Fruit fly (Drosophila melanogaster) whole organism, embryonic: ENCODE results near the gene mRpL14.

Experiments used
- Aef1 ChIP-seq: fragments of 200-800 bp; sonication (Bioruptor generic); IDR thresholded peaks from 3 replicates; pipeline ENCODE4 v1.3.6; 2022; ENCODE audit warnings: missing biosample characterization, missing genetic modification characterization
- Atf3 ChIP-seq: fragments of 200-800 bp; sonication (Bioruptor generic); optimal IDR thresholded peaks from 3 replicates; lab custom pipeline; 2016; ENCODE audit warnings: missing biosample characterization, missing genetic modification characterization
- Awh ChIP-seq: fragments of 200-800 bp; sonication (Bioruptor generic); IDR thresholded peaks from 2 replicates; pipeline ENCODE4, ENCODE4 v1.3.6; 2022; ENCODE audit warnings: missing biosample characterization, missing genetic modification characterization
- BtbVII ChIP-seq: fragments of 200-800 bp; sonication (Bioruptor generic); optimal IDR thresholded peaks from 3 replicates; lab custom pipeline; 2017; ENCODE audit warnings: missing biosample characterization, mild to moderate bottlenecking, missing genetic modification characterization
- CG12219 ChIP-seq: fragments of 200-800 bp; sonication (Bioruptor generic); optimal IDR thresholded peaks from 3 replicates; lab custom pipeline; 2018; ENCODE audit warnings: missing biosample characterization, mild to moderate bottlenecking, missing genetic modification characterization
- CG12659 ChIP-seq: fragments of 200-800 bp; sonication (Bioruptor generic); optimal IDR thresholded peaks from 3 replicates; lab custom pipeline; 2017; ENCODE audit warnings: mild to moderate bottlenecking, missing biosample characterization, missing genetic modification reagents, missing genetic modification characterization
- CG12769 ChIP-seq: fragments of 200-800 bp; sonication (Bioruptor generic); optimal IDR thresholded peaks from 2 replicates; lab custom pipeline; 2019; ENCODE audit warnings: missing biosample characterization, mild to moderate bottlenecking, missing genetic modification characterization, moderate library complexity
- CG14965 ChIP-seq: fragments of 200-800 bp; sonication (Bioruptor generic); optimal IDR thresholded peaks from 2 replicates; lab custom pipeline; 2016; ENCODE audit warnings: missing biosample characterization, missing genetic modification characterization, borderline replicate concordance
- CG1529 ChIP-seq: fragments of 200-800 bp; sonication (Bioruptor generic); optimal IDR thresholded peaks from 3 replicates; lab custom pipeline; 2018; ENCODE audit warnings: missing biosample characterization, missing genetic modification characterization
- CG16863 ChIP-seq: fragments of 200-800 bp; sonication (Bioruptor generic); optimal IDR thresholded peaks from 3 replicates; lab custom pipeline; 2016; ENCODE audit warnings: missing biosample characterization, missing genetic modification characterization
- CG17829 ChIP-seq: fragments of 200-800 bp; optimal IDR thresholded peaks from 2 replicates; lab custom pipeline; 2019; ENCODE audit warnings: missing biosample characterization, mild to moderate bottlenecking, missing genetic modification characterization, moderate library complexity
- CG18476 ChIP-seq: fragments of 200-800 bp; sonication (Bioruptor generic); optimal IDR thresholded peaks from 2 replicates; lab custom pipeline; 2016; ENCODE audit warnings: missing biosample characterization, mild to moderate bottlenecking, missing genetic modification characterization
- CG2712 ChIP-seq: fragments of 200-800 bp; optimal IDR thresholded peaks from 3 replicates; lab custom pipeline; 2019; ENCODE audit warnings: missing biosample characterization, mild to moderate bottlenecking, missing genetic modification characterization, moderate library complexity
- CG2875 ChIP-seq: fragments of 200-800 bp; sonication (Bioruptor generic); optimal IDR thresholded peaks from 2 replicates; lab custom pipeline; 2017; ENCODE audit warnings: missing biosample characterization, mild to moderate bottlenecking, missing genetic modification characterization, missing genetic modification reagents
- CG33213 ChIP-seq: fragments of 200-800 bp; sonication (Bioruptor generic); optimal IDR thresholded peaks from 3 replicates; lab custom pipeline; 2016; ENCODE audit warnings: missing biosample characterization, missing genetic modification characterization
- CG34376 ChIP-seq: fragments of 200-800 bp; sonication (Bioruptor generic); optimal IDR thresholded peaks from 2 replicates; lab custom pipeline; 2018; ENCODE audit warnings: missing biosample characterization, mild to moderate bottlenecking, missing genetic modification characterization
- CG3847 ChIP-seq: fragments of 200-800 bp; sonication (Bioruptor generic); IDR thresholded peaks from 2 replicates; pipeline ENCODE4 v1.3.6; 2022; ENCODE audit warnings: missing biosample characterization, missing genetic modification characterization
- CG4730 ChIP-seq: fragments of 200-800 bp; sonication (Bioruptor generic); IDR thresholded peaks from 2 replicates; pipeline ENCODE4 v1.3.6; 2022; ENCODE audit warnings: missing biosample characterization, missing genetic modification characterization
- CG5180 ChIP-seq: fragments of 200-800 bp; sonication (Bioruptor generic); optimal IDR thresholded peaks from 3 replicates; lab custom pipeline; 2017; ENCODE audit warnings: missing biosample characterization, missing genetic modification characterization, mild to moderate bottlenecking, moderate library complexity, missing genetic modification reagents
- CG7556 ChIP-seq: fragments of 200-800 bp; sonication (Bioruptor generic); optimal IDR thresholded peaks from 2 replicates; lab custom pipeline; 2017; ENCODE audit warnings: missing biosample characterization, mild to moderate bottlenecking, missing genetic modification characterization
- CG7839 ChIP-seq: fragments of 200-800 bp; sonication (Bioruptor generic); optimal IDR thresholded peaks from 3 replicates; lab custom pipeline; 2018; ENCODE audit warnings: missing biosample characterization, mild to moderate bottlenecking, missing genetic modification characterization, moderate library complexity
- CG9727 ChIP-seq: fragments of 200-800 bp; sonication (Bioruptor generic); optimal IDR thresholded peaks from 3 replicates; lab custom pipeline; 2017; ENCODE audit warnings: missing biosample characterization, mild to moderate bottlenecking, missing genetic modification characterization
- CG9876 ChIP-seq: fragments of 200-800 bp; sonication (Bioruptor generic); optimal IDR thresholded peaks from 2 replicates; lab custom pipeline; 2016; ENCODE audit warnings: missing biosample characterization, missing genetic modification characterization
- D19A ChIP-seq: fragments of 200-800 bp; optimal IDR thresholded peaks from 3 replicates; lab custom pipeline; 2019; ENCODE audit warnings: missing biosample characterization, mild to moderate bottlenecking, missing genetic modification characterization, moderate library complexity
- ERR ChIP-seq: fragments of 200-800 bp; sonication (Bioruptor generic); optimal IDR thresholded peaks from 2 replicates; lab custom pipeline; 2016; ENCODE audit warnings: missing biosample characterization, missing genetic modification characterization
- Ets65A ChIP-seq: fragments of 200-800 bp; sonication (Bioruptor generic); peaks from one replicate; lab custom pipeline; 2016; ENCODE audit warnings: missing biosample characterization, missing genetic modification characterization
- Gsc ChIP-seq: fragments of 200-800 bp; sonication (Bioruptor generic); IDR thresholded peaks from 2 replicates; pipeline ENCODE4 v1.3.6; 2022; ENCODE audit warnings: missing biosample characterization, missing genetic modification characterization
- Gug ChIP-seq: fragments of 200-800 bp; sonication (Bioruptor generic); IDR thresholded peaks from 4 replicates; pipeline ENCODE4 v1.3.6; 2022; ENCODE audit warnings: missing biosample characterization, missing genetic modification characterization
- HmgD ChIP-seq: fragments of 200-800 bp; sonication (Bioruptor generic); optimal IDR thresholded peaks from 3 replicates; lab custom pipeline; 2016; ENCODE audit warnings: missing biosample characterization, missing genetic modification characterization
- Hr3 ChIP-seq: fragments of 200-800 bp; sonication (Bioruptor generic); optimal IDR thresholded peaks from 3 replicates; lab custom pipeline; 2016; ENCODE audit warnings: missing biosample characterization, missing genetic modification characterization
- MESR4 ChIP-seq: fragments of 200-800 bp; sonication (Bioruptor generic); optimal IDR thresholded peaks from 2 replicates; lab custom pipeline; 2018; ENCODE audit warnings: missing biosample characterization, mild to moderate bottlenecking, missing genetic modification characterization, moderate library complexity
- Nf-YB ChIP-seq: fragments of 200-800 bp; sonication (Bioruptor generic); optimal IDR thresholded peaks from 3 replicates; lab custom pipeline; 2019; ENCODE audit warnings: missing biosample characterization, mild to moderate bottlenecking, missing genetic modification characterization, moderate library complexity
- Oaz ChIP-seq: fragments of 200-800 bp; sonication (Bioruptor generic); IDR thresholded peaks from 2 replicates; pipeline ENCODE4 v1.3.6; 2022; ENCODE audit warnings: missing biosample characterization, missing genetic modification characterization
- TFAM ChIP-seq: fragments of 200-800 bp; sonication (Bioruptor generic); optimal IDR thresholded peaks from 2 replicates; lab custom pipeline; 2017; ENCODE audit warnings: missing biosample characterization, missing genetic modification characterization, inconsistent platforms
- Xbp1 ChIP-seq: fragments of 200-800 bp; sonication (Bioruptor generic); optimal IDR thresholded peaks from 3 replicates; lab custom pipeline; 2016; ENCODE audit warnings: missing biosample characterization, mild to moderate bottlenecking, missing genetic modification characterization
- az2 ChIP-seq: fragments of 200-800 bp; sonication (Bioruptor generic); optimal IDR thresholded peaks from 3 replicates; lab custom pipeline; 2016; ENCODE audit warnings: missing biosample characterization, missing genetic modification characterization
- dm ChIP-seq: fragments of 200-800 bp; sonication (Bioruptor generic); optimal IDR thresholded peaks from 3 replicates; lab custom pipeline; 2016; ENCODE audit warnings: missing biosample characterization, missing genetic modification characterization
- dmrt11E ChIP-seq: fragments of 200-800 bp; sonication (Bioruptor generic); optimal IDR thresholded peaks from 3 replicates; lab custom pipeline; 2018; ENCODE audit warnings: missing biosample characterization, mild to moderate bottlenecking, missing genetic modification characterization, moderate library complexity
- eyg ChIP-seq: fragments of 200-800 bp; sonication (Bioruptor generic); optimal IDR thresholded peaks from 3 replicates; lab custom pipeline; 2016; ENCODE audit warnings: missing biosample characterization, missing genetic modification characterization
- fd96Cb ChIP-seq: fragments of 200-800 bp; sonication (Bioruptor generic); optimal IDR thresholded peaks from 2 replicates; lab custom pipeline; 2018; ENCODE audit warnings: missing biosample characterization, mild to moderate bottlenecking, missing genetic modification characterization, moderate library complexity
- gce ChIP-seq: fragments of 200-800 bp; sonication (Bioruptor generic); IDR thresholded peaks from 3 replicates; pipeline ENCODE4 v1.3.6; 2022; ENCODE audit warnings: missing biosample characterization, missing genetic modification characterization
- gem ChIP-seq: fragments of 200-800 bp; sonication (Bioruptor generic); optimal IDR thresholded peaks from 2 replicates; lab custom pipeline; 2019; ENCODE audit warnings: missing biosample characterization, mild to moderate bottlenecking, missing genetic modification characterization, moderate library complexity
- gsb-n ChIP-seq: fragments of 200-800 bp; sonication (Bioruptor generic); optimal IDR thresholded peaks from 3 replicates; lab custom pipeline; 2018; ENCODE audit warnings: missing biosample characterization, mild to moderate bottlenecking, missing genetic modification characterization
- lov ChIP-seq, 2 experiments: fragments of 200-800 bp in 1 of 2; fragments of >200 bp in 1 of 2; sonication (Bioruptor generic) in 1 of 2; IDR thresholded peaks in 1 of 2; optimal IDR thresholded peaks in 1 of 2; 2 replicates in 1 of 2; 3 replicates in 1 of 2; pipeline versions ENCODE4 v1.3.6 to Lab custom; 2017 to 2022; ENCODE audit warnings: missing biosample characterization in 1 of 2, missing genetic modification characterization in 1 of 2
- mld ChIP-seq: fragments of 200-800 bp; sonication (Bioruptor generic); IDR thresholded peaks from 3 replicates; pipeline ENCODE4 v1.3.6; 2022; ENCODE audit warnings: missing biosample characterization, missing genetic modification characterization; ENCODE audit not compliant: partially characterized antibody
- nerfin-2 ChIP-seq: fragments of 200-800 bp; sonication (Bioruptor generic); IDR thresholded peaks from 2 replicates; pipeline ENCODE4 v1.3.6; 2022; ENCODE audit warnings: missing biosample characterization, missing genetic modification characterization; ENCODE audit not compliant: partially characterized antibody
- sd ChIP-seq: fragments of 200-800 bp; sonication (Bioruptor generic); optimal IDR thresholded peaks from 3 replicates; lab custom pipeline; 2018; ENCODE audit warnings: missing biosample characterization, mild to moderate bottlenecking, missing genetic modification characterization, moderate library complexity
- vvl ChIP-seq: fragments of 200-800 bp; sonication (Bioruptor generic); IDR thresholded peaks from 2 replicates; pipeline ENCODE4 v1.3.6; 2022; ENCODE audit warnings: missing biosample characterization, missing genetic modification characterization
- wdn ChIP-seq: fragments of 200-800 bp; sonication (Bioruptor generic); IDR thresholded peaks from 2 replicates; pipeline ENCODE4 v1.3.6; 2022; ENCODE audit warnings: missing biosample characterization, missing genetic modification characterization
- zfh1 ChIP-seq: fragments of 200-800 bp; sonication (Bioruptor generic); IDR thresholded peaks from 3 replicates; pipeline ENCODE4 v1.3.6; 2022; ENCODE audit warnings: missing biosample characterization, missing genetic modification characterization

Gene mRpL14

dm6 chrX:2318369-2318768 lies 26.1 kb downstream of the mRpL14 start (continued):
- TF ChIP-seq Awh (GFP tag; lab: Robert Waterston, UW): peak; percentile 67
- TF ChIP-seq CG7839 (tag; lab: Kevin White, UChicago): peak; percentile 29
- no peak for TF ChIP-seq Ets65A
- TF ChIP-seq CG1529 (GFP tag; lab: Kevin White, UChicago): peak; percentile 32
- no peak for TF ChIP-seq CG5180
- no peak for TF ChIP-seq wdn
- TF ChIP-seq BtbVII: no peak
- TF ChIP-seq CG17829 (tag; lab: Kevin White, UChicago): peak; percentile 80
- peak; percentile 34 for TF ChIP-seq D19A
- TF ChIP-seq Aef1 (GFP tag; lab: Robert Waterston, UW): 0 out of 3 replicates have a peak, but pooled peaks have one; percentile 20
- TF ChIP-seq Nf-YB (GFP tag; lab: Kevin White, UChicago): peak; percentile 16
- TF ChIP-seq dm (GFP tag; lab: Kevin White, UChicago): no peak
- TF ChIP-seq zfh1: peak; percentile 91
- TF ChIP-seq Gsc (GFP tag; lab: Robert Waterston, UW): peak; percentile 71
- TF ChIP-seq sd (tag; lab: Kevin White, UChicago): no peak
- no peak for TF ChIP-seq CG33213 (GFP tag; lab: Kevin White, UChicago)
- peak; percentile 15 for TF ChIP-seq ERR (GFP tag; lab: Kevin White, UChicago)
- peak; percentile 17 for TF ChIP-seq CG14965 (GFP tag; lab: Kevin White, UChicago)
- peak; percentile 40 for TF ChIP-seq CG12219
- peak; percentile 85 for TF ChIP-seq CG2712 (tag; lab: Kevin White, UChicago)
- TF ChIP-seq CG9727 (GFP tag; lab: Kevin White, UChicago): peak; percentile 62
- TF ChIP-seq CG3847: peak; percentile 40
- peak; percentile 31 for TF ChIP-seq gsb-n (tag; lab: Kevin White, UChicago)
- TF ChIP-seq fd96Cb (tag; lab: Kevin White, UChicago): peak; percentile 55
- no peak for TF ChIP-seq lov (optimal IDR thresholded peaks at IDR 0.05; lab: Kevin White, UChicago)
- TF ChIP-seq lov (GFP tag; IDR thresholded peaks at IDR 0.05; lab: Robert Waterston, UW): peak; percentile 83
- no peak for TF ChIP-seq MESR4 (GFP tag; lab: Kevin White, UChicago)
- TF ChIP-seq nerfin-2 (GFP tag; lab: Robert Waterston, UW): no peak
- TF ChIP-seq Xbp1 (GFP tag; lab: Kevin White, UChicago): peak; percentile 30
- peak; percentile 5 for TF ChIP-seq CG12659 (GFP tag; lab: Kevin White, UChicago)
- peak; percentile 40 for TF ChIP-seq az2
- peak; percentile 90 for TF ChIP-seq vvl (GFP tag; lab: Robert Waterston, UW)
- no peak for TF ChIP-seq CG9876 (GFP tag; lab: Kevin White, UChicago)
- TF ChIP-seq Hr3: peak; percentile 25
- TF ChIP-seq CG4730 (GFP tag; lab: Robert Waterston, UW): peak; percentile 82
- TF ChIP-seq gem: peak; percentile 64
- no peak for TF ChIP-seq eyg (GFP tag; lab: Kevin White, UChicago)
- TF ChIP-seq TFAM (GFP tag; lab: Kevin White, UChicago): no peak
- no peak for TF ChIP-seq mld (GFP tag; lab: Robert Waterston, UW)
- TF ChIP-seq CG18476 (GFP tag; lab: Kevin White, UChicago): no peak
- peak; percentile 23 for TF ChIP-seq CG7556 (GFP tag; lab: Kevin White, UChicago)
- TF ChIP-seq gce (GFP tag; lab: Robert Waterston, UW): peak; percentile 75; the same call in 2 of the 3 replicates
- TF ChIP-seq Atf3 (GFP tag; lab: Kevin White, UChicago): no peak
- peak; percentile 69 for TF ChIP-seq dmrt11E
- 0 out of 2 replicates have a peak, but pooled peaks have one; percentile 32 for TF ChIP-seq Oaz (GFP tag; lab: Robert Waterston, UW)
- TF ChIP-seq Gug (GFP tag; lab: Robert Waterston, UW): peak; percentile 59; the same call in 2 of the 4 replicates
- no peak for TF ChIP-seq CG34376
- TF ChIP-seq CG16863 (GFP tag; lab: Kevin White, UChicago): peak; percentile 69
- TF ChIP-seq CG2875: peak; percentile 55
- TF ChIP-seq HmgD (GFP tag; lab: Kevin White, UChicago): peak; percentile 25
- peak; percentile 58 for TF ChIP-seq CG12769 (tag; lab: Kevin White, UChicago)
